Worm (Caenorhabditis elegans) whole organism, mixed stage, embryonic: ENCODE results near the gene str-92.

Experiments used
- elt-3 ChIP-seq: fragments of 150-350 bp; optimal IDR thresholded peaks from 2 replicates; lab custom pipeline; 2014; ENCODE audit warnings: missing biosample characterization, missing genetic modification characterization
- snpc-4 ChIP-seq: fragments of 150-350 bp; optimal IDR thresholded peaks from 2 replicates; lab custom pipeline; 2014; ENCODE audit warnings: missing biosample characterization, missing genetic modification characterization
- ztf-11 ChIP-seq: fragments of 150-350 bp; optimal IDR thresholded peaks from 2 replicates; lab custom pipeline; 2014; ENCODE audit warnings: missing biosample characterization, missing genetic modification characterization

- no peak for TF ChIP-seq ztf-11 (tag; lab: Kevin White, UChicago)
- no peak for TF ChIP-seq elt-3 (tag; lab: Kevin White, UChicago)
- no peak for TF ChIP-seq snpc-4 (tag; lab: Kevin White, UChicago)
Observed at ce11 chrV:17662260-17662659, 14.2 kb downstream of the str-92 start.
